Fruit fly (Drosophila melanogaster) S2 (cell line): ENCODE data around the gene CG14265.
"Not testable (repeated sequence)": the region's sequence is repeated elsewhere in the genome, so short reads cannot be mapped to it uniquely, and the experiment has no call there.

Source experiments
- CG8478 ChIP-seq: fragments of >200 bp; optimal IDR thresholded peaks from 2 replicates; lab custom pipeline; 2018
- CTCF ChIP-seq, 2 experiments: fragments of >200 bp; optimal IDR thresholded peaks; 2 replicates each; lab custom pipeline; 2018

The CG14265 gene

DNA sequence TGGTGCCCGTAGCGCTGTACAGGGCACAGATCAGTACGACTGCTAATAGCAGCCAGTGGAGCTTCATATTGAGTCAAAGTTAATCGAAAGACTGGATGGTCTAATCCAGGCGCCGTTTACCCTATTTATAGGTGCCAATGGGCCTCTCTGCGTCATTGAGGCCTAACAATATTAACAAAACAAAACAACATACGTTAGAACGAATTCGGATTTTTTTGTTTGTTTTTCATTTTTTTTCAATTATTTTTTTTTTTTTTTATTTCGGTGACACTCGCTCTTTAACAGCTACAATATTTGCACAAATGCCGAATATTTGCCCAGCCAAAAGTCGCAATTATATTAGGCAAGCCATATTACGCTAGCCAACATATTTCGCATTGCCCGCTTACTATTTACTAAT is at the start of gene CG14265:
TSS of gene CG14265 (minus strand) at position 101 of the 400 bp plus-strand sequence.
- TF ChIP-seq CTCF (optimal IDR thresholded peaks at IDR 0.05; lab: Kevin White, UChicago) (no peak), CG8478 (no peak)

DNA sequence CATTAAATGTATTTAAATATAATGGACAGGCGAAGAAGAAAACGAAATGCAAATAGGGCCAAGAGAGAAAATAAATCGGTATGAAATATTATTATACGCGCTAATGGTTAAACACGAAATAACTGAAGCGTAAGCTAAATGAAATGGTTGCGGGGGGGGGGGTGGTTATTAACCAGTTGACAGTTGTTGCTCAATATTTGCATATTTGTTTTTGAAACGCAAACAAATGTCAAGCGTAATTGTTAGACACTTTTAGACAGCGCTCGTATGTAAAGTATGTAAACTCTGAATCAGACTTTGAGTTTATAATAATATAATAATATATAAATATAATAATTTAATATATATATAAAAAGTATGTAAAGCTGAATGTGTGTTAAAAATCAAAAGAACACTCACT is 45.5 kb upstream of the CG14265 start:
- TF ChIP-seq CTCF (optimal IDR thresholded peaks at IDR 0.05; lab: Kevin White, UChicago) (no peak), CG8478 (no peak)

DNA sequence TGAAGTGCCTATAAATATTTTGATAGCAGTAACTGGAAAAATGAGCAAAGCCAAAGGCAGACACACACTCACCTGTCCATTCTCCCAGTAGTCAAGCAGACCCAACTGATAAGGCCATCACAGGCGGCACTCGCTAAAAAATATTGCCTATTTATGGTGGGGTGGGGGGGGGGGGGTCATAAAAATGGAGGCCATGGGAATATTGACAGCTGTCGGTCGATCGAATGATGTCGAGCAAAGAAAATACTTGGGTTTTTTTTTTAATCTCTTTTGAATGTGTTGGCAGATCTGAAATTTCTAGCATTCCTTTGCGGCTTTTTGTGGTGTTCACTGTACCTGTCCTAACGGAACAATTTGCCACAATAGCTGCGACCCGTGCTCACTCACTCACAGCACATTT is 37.1 kb upstream of the CG14265 start:
- no peak for TF ChIP-seq CTCF (optimal IDR thresholded peaks at IDR 0.05; lab: Kevin White, UChicago)
- TF ChIP-seq CG8478 = no peak

DNA sequence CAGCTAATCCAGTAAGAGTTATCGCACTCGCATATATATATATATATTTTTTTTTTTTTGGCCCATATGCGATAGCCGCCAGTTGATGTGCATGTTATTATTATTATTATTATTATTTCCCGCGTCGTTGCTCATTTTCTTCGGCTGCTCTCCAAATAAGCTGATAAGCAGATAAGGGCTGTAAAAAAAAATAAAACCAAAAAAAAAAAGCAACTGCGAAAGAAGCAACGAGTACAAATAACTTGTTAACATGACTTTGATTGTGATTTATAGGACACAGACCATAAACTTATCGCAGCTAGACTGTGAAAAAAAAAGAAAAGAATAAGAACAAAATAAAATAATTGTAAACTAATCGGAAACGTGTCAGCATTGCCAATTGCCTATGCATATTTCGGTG is 29.3 kb upstream of the CG14265 start:
- TF ChIP-seq CTCF (optimal IDR thresholded peaks at IDR 0.05; lab: Kevin White, UChicago) = no peak
- TF ChIP-seq CG8478 = no peak

DNA sequence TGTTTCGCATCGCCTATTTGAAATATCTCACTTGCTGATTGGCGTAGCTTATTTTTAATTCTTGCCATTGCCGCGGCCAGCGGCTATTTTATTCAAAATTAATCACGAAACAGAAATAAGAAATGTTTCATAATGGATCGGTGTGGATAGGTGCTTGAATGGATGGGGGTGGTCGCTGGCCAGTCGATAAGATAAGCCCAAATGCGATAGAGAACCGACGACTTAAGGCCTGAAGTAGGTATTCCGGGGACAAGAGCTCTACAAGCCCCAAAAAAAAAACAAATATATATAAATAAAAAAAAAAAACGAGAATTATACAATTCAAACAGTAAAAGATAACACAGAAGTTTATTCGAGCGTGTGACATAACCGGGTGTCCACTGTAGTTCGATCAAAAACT is 24.1 kb upstream of the CG14265 start:
- no peak for TF ChIP-seq CG8478
- no peak for TF ChIP-seq CTCF (optimal IDR thresholded peaks at IDR 0.05; lab: Kevin White, UChicago)

DNA sequence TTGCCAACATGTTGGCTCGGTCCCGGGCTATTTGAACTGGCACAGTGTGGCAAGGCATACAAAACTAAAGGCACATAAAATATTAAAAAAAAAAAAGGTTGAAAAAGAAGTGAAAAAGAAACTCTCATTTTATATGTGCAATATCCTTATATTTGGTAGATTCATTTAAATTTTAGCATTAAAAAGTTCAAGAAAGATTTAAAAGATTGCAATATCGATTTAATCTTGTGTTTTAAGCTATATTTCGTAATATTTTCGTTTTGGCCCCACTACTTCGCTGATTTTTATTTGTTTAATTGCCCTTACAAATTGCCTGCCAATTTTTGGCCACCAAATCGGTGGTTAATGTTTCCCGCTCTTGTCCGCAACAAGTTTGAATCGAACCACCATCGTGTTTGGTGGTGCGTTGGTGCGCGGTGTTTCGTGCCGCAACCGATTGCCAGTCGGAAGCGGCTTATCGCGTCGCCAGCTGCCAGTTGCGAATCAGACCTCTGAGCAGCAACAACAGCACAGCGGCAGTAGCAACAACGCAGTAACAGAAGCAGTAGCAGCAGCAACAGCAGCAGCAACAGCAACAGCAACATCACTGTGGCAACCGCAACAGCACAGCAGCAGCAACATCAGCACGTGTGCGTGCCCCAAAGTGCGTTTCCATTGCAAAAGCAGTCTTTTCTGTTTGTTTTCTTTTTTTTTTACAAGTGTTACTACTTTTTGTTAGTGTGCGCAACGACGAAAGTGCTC is 19.3 kb upstream of the CG14265 start:
- TF ChIP-seq CTCF (optimal IDR thresholded peaks at IDR 0.05; lab: Kevin White, UChicago) (no peak), CG8478 (no peak)

DNA sequence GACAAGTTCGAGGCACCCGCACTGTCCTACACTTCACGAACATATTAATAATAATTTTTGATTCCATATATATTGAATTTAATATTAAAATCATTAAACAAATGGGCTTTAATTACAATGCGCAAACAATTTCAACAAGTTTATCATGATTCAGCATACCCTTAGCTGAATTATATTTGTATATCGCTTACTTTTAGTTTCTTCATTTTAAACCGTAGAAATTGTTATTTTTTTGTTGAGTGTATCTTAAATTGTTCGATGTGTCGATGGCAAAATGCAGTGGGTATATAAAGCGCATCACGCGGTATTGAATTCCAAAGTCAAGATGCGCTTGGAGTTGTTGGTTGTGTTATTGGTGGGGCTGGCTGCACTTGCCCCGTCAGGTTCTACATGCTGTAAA is 13.3 kb upstream of the CG14265 start, which contains the start of gene Sgs4:
TSS of gene Sgs4 (plus strand) at position 301 of the 400 bp plus-strand sequence.
- no peak for TF ChIP-seq CTCF (optimal IDR thresholded peaks at IDR 0.05; lab: Kevin White, UChicago)
- no peak for TF ChIP-seq CG8478

DNA sequence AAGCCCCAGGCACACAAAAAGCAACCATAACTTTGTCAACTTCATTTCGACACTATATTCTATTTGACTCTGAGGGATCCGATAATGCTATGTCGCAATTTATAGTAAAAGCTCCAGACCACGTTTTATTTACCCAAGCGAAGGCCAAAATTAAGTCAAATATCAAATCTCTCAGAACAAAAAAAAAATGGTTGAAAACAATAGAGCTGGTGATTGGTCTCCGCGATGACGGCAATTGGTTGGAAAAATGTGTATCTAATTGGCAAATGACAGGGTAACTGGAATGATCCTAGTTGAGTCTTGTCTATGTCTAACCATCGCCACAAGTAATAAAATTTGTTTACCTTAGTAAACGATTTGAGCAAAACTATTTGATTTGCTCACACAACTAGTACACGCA is 12.7 kb upstream of the CG14265 start, which contains the start of gene Pig1:
TSS of gene Pig1 (minus strand) at position 101 of the 400 bp plus-strand sequence.
- TF ChIP-seq CTCF (optimal IDR thresholded peaks at IDR 0.05; lab: Kevin White, UChicago) (no peak), CG8478 (no peak)

DNA sequence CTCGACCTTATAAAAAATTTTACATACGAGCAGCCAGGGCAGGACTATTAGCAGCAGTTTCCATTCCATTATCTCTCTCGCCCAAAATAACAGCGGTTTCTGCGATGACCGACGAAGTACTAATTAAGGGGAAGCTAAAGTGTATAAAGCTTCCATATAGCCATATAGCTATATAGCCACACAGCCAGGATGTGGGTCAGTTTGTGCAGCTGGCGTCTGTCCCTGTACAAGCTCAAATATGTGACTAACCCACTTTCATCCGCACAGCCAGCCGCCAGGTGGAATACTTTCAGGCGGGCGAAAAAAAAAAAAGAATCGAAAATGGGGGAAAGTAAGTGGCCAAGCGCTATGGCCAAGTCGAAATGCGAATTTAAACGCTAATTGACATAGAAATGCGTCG is 7.6 kb upstream of the CG14265 start, which contains the start of gene ng4:
TSS of gene ng4 (minus strand) at position 101 of the 400 bp plus-strand sequence.
- TF ChIP-seq CTCF (optimal IDR thresholded peaks at IDR 0.05; lab: Kevin White, UChicago) = no peak
- no peak for TF ChIP-seq CG8478

DNA sequence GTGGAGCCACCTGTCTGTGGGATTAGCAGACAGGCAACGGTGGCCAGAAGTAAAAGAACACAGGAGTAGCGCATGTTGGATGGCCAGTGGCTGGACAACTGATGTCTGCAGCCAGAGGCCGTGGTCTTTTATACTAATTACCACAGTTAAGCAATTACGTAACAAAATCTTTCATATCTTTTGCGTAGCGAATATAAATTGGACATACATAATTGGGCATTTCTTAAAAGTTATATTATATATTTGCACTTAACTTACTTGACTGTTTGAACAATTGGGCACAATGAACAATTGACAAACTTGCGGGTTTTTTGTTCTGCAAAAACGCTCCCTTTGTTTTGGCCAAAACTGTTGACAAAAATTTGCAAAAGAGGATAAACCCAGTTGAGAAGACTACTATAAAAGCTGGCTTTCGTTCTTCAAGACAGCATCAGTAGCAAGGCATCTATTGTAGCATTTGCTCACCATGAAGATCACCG is 5.5 kb upstream of the CG14265 start, which contains the start of the genes ng3 and ng1:
TSS of gene ng3 (minus strand) at position 101 of the 479 bp plus-strand sequence.
TSS of gene ng1 (plus strand) at position 429 of the 479 bp plus-strand sequence.
- no peak for TF ChIP-seq CG8478
- no peak for TF ChIP-seq CTCF (optimal IDR thresholded peaks at IDR 0.05; lab: Kevin White, UChicago)

DNA sequence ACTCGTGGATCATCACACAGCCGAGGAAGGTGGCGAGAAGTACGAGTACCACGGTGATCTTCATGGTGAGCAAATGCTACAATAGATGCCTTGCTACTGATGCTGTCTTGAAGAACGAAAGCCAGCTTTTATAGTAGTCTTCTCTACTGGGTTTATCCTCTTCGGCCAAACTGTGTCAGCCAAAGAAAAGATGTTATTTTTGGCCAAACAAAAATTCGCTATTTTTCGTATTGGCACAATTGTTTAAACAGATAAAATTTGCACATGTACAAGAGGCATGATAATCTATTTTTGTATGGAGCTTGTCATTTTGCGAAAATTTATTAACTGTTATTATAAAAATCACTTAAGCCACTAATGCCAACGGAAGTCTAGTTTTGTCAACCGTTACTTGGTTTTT is 4.0 kb upstream of the CG14265 start, which contains the start of gene ng2:
TSS of gene ng2 (minus strand) at position 101 of the 400 bp plus-strand sequence.
- not testable (repeated sequence) for TF ChIP-seq CG8478; CTCF (optimal IDR thresholded peaks at IDR 0.05; lab: Kevin White, UChicago)

DNA sequence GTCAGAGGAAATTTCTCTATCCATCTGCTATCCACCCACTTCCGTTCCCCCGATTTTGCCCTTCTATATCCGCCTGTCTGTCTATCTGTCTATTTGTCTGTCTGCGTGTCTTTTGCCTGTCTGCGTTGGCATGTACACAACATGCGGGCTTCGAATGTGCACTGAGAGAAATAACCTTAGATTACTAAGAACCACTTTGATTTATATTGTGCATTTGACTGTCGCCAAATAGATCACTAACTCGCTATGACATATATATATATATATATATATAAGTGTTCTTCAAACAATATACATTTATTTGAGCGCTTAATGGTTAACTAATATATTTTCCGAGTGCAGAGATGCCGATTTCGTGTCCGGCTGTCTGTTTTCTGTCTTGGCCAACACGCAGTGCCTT is 2.8 kb downstream of the CG14265 start:
- TF ChIP-seq CG8478 = no peak
- no peak for TF ChIP-seq CTCF (optimal IDR thresholded peaks at IDR 0.05; lab: Kevin White, UChicago)

DNA sequence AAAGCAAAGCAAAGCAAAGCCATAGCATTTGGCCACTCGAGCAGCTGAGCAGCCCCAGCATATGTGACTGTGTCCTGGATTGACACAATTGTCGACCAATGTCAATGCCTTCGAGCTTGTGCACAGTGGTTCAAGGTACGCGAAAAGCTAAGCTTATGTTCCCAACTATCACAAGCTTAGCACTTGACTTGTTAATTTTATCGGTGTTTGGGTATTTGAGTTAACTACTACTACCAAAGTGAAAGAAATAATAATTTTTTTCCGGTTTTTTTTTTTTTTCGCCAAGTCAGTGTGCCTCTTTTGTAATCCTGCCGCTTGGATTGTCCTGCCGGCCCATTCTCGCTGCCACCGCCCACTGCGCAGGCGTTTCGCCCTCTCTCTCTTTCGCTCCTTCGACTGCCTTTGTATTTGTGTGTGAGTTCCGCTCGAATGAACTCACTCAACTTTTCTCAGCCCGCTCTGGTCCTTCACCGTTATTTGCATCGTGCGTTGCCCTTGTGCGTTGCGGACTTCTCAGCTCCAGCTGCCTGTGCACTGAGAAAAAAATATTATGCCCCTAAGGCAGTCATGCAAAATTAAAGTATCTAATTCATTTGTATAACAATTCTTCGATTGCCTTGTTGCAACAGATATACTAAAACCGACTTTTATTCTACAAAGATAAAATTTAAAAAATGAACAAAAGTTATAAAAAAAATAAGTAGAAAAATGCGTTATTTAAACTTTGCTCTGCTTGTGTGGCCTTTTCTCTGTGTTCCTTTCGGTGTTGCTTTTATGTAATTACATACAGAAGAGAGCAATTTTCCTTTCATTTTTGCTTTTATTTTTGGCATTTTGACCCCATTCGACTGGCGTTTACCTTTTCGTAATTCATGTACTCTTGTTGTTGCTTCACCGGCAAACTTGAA is 30.3 kb downstream of the CG14265 start:
- TF ChIP-seq CTCF (optimal IDR thresholded peaks at IDR 0.05; lab: Kevin White, UChicago) (no peak), CG8478 (no peak)

DNA sequence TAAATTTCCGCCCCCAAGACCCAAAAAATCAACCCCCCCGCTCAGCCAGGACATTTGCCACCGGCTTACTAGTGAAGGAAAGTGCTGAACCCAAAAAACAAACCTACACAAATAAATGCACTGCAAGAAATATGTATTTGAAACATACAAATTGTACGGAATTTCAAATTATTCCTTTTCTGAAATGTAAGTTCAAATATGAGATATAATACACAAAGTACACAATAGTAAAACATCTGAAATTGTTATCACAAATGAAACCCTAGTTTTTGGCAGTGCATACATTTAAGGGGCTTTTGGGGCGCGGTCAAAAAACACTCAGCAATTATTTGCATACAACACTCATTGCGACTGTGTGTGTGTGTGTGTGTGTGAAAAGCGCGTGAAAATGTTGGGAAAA is 42.7 kb downstream of the CG14265 start:
- TF ChIP-seq CG8478 (no peak), CTCF (optimal IDR thresholded peaks at IDR 0.05; lab: Kevin White, UChicago) (no peak)

DNA sequence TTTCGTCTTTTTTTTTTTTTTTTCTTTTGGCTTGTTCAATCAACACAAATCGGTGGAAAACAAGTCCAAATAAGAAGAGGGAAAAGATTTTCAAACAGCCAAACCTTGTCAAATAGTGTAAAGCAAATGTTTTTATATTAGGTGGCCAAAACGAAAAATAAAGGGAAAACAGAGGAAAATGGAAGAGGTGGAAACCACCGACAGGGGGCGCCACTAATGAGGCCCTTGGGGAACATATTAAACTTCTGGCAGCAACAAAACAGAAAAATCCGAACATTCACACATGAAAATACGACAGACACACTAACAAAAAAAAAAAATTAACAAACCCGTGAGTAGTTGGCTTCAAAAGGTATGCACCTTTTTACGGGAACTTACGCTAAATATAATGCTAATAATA is 44.2 kb downstream of the CG14265 start:
- TF ChIP-seq CTCF (optimal IDR thresholded peaks at IDR 0.05; lab: Kevin White, UChicago) (peak; percentile 48 to 68), CG8478 (no peak)
